Worm (Caenorhabditis elegans): ENCODE measurements around the gene npp-8.

DNA sequence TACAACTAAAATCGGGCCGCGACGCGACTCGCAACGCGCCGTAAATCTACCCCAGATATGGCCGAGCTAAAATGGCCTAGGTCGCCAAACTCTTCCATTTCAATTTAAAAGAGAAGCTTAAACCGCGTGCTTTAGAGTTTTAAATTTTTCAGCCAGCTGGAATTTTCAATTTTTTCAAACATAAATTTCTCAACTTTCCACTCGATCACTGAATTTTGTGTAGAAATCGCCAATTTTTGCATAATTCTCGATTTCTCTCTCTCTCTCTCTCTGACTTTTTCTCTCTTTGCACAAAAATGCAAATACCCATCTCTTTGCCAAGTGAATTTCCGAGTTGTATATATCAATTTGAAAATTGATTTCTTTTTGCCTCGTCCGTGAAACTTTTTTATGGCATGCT, 72.2 kb downstream of the npp-8 start, which contains the start of gene K03H6.1:
- TF ChIP-seq zag-1 (tag; optimal IDR thresholded peaks at IDR 0.05) (no peak), egl-27 (tag; optimal IDR thresholded peaks at IDR 0.05) (no peak), lsy-2 (tag; optimal IDR thresholded peaks at IDR 0.05) (no peak), aly-2 (tag; optimal IDR thresholded peaks at IDR 0.05) (no peak)

Measured in whole organism, L2 larva.